Worm (Caenorhabditis elegans): Measurements from ENCODE around the gene ZK370.4.

ce11 chrIII:8762016-8762415 lies 30.8 kb upstream of the ZK370.4 start:
- TF ChIP-seq flt-1 (GFP tag; IDR thresholded peaks at IDR 0.05) (no peak), ztf-23 (GFP tag; IDR thresholded peaks at IDR 0.05) (no peak)
